Worm (Caenorhabditis elegans) whole organism, late embryonic: ENCODE measurements around the gene spp-14.

Source experiments
- C08G9.2 ChIP-seq: sonication (generic microtip); optimal IDR thresholded peaks from 2 replicates; lab custom pipeline; 2016; ENCODE audit warnings: mild to moderate bottlenecking, missing genetic modification characterization, moderate library complexity, missing compliant biosample characterization
- K02D7.2 ChIP-seq: sonication (generic microtip); optimal IDR thresholded peaks from 2 replicates; lab custom pipeline; 2017; ENCODE audit warnings: mild to moderate bottlenecking, missing genetic modification characterization, missing compliant biosample characterization
- K09A11.1 ChIP-seq: sonication (generic microtip); optimal IDR thresholded peaks from 2 replicates; lab custom pipeline; 2017; ENCODE audit warnings: antibody characterized with exemption, mild to moderate bottlenecking, missing genetic modification characterization, missing compliant biosample characterization; ENCODE audit not compliant: insufficient read depth
- ceh-2 ChIP-seq: sonication (generic microtip); optimal IDR thresholded peaks from 2 replicates; lab custom pipeline; 2016; ENCODE audit warnings: missing genotype, missing genetic modification characterization, missing compliant biosample characterization
- ceh-22 ChIP-seq: sonication (generic microtip); optimal IDR thresholded peaks from 2 replicates; lab custom pipeline; 2017; ENCODE audit warnings: missing biosample characterization, missing genetic modification characterization
- ceh-24 ChIP-seq: sonication (generic microtip); optimal IDR thresholded peaks from 2 replicates; lab custom pipeline; 2016; ENCODE audit warnings: mild to moderate bottlenecking, missing genetic modification characterization, missing compliant biosample characterization
- ceh-30 ChIP-seq: fragments of 150-350 bp; optimal IDR thresholded peaks from 2 replicates; lab custom pipeline; 2014; ENCODE audit warnings: missing biosample characterization, missing genetic modification characterization
- ceh-31 ChIP-seq: sonication (generic microtip); optimal IDR thresholded peaks from 2 replicates; lab custom pipeline; 2016; ENCODE audit warnings: missing genetic modification characterization, missing compliant biosample characterization
- ceh-48 ChIP-seq: sonication (generic microtip); optimal IDR thresholded peaks from 2 replicates; lab custom pipeline; 2016; ENCODE audit warnings: missing genetic modification characterization, inconsistent platforms, missing compliant biosample characterization
- dve-1 ChIP-seq: sonication (generic microtip); optimal IDR thresholded peaks from 2 replicates; lab custom pipeline; 2017; ENCODE audit warnings: antibody characterized with exemption, mild to moderate bottlenecking, missing genetic modification characterization, missing compliant biosample characterization
- ets-4 ChIP-seq: sonication (generic microtip); optimal IDR thresholded peaks from 2 replicates; lab custom pipeline; 2016; ENCODE audit warnings: missing genetic modification characterization, missing compliant biosample characterization
- eyg-1 ChIP-seq: sonication (generic microtip); optimal IDR thresholded peaks from 2 replicates; lab custom pipeline; 2016; ENCODE audit warnings: missing genotype, missing genetic modification characterization, missing compliant biosample characterization
- gmeb-2 ChIP-seq: sonication (generic microtip); optimal IDR thresholded peaks from 2 replicates; lab custom pipeline; 2016; ENCODE audit warnings: missing genetic modification characterization, inconsistent platforms, missing compliant biosample characterization
- hlh-6 ChIP-seq: sonication (generic microtip); optimal IDR thresholded peaks from 2 replicates; lab custom pipeline; 2016; ENCODE audit warnings: missing genotype, missing genetic modification characterization, missing compliant biosample characterization
- lim-6 ChIP-seq: sonication (generic microtip); optimal IDR thresholded peaks from 2 replicates; lab custom pipeline; 2016; ENCODE audit warnings: missing genetic modification characterization, missing compliant biosample characterization
- mec-3 ChIP-seq: sonication (generic microtip); optimal IDR thresholded peaks from 2 replicates; lab custom pipeline; 2016; ENCODE audit warnings: borderline replicate concordance, missing genetic modification characterization, missing compliant biosample characterization
- nhr-232 ChIP-seq: sonication (generic microtip); optimal IDR thresholded peaks from 2 replicates; lab custom pipeline; 2016; ENCODE audit warnings: missing genetic modification characterization, missing compliant biosample characterization
- ref-2 ChIP-seq: sonication (generic microtip); optimal IDR thresholded peaks from 2 replicates; lab custom pipeline; 2016; ENCODE audit warnings: missing genetic modification characterization, missing compliant biosample characterization
- syd-9 ChIP-seq: sonication (generic microtip); optimal IDR thresholded peaks from 2 replicates; lab custom pipeline; 2016; ENCODE audit warnings: mild to moderate bottlenecking, missing genetic modification characterization, moderate library complexity, missing compliant biosample characterization

spp-14 gene

DNA sequence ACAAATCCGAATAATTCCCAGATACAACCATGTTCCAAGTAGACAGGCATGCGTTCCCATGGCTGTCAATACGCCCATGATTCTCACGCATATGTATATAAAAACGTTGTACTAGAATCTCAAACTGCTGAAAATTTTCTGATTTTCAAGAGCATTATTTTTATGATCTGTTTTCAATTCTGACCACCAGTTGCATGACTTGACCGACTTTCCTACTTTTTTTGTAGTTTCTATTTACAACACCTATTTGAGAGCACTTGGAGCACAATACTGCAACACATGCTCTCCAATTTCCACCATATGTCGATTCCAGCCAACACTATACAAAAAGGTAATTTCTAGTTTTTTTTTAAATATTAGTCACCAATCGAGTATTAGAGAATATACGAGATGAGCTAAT is 18.2 kb downstream of the spp-14 start, which contains the start of gene ref-2:
ref-2 (plus strand) TSS at position 301 of the 400 bp plus-strand sequence.
- TF ChIP-seq K09A11.1 (tag; lab: Kevin White, UChicago) = no peak
- TF ChIP-seq ceh-31 (tag; lab: Kevin White, UChicago) = no peak
- TF ChIP-seq hlh-6 (tag; lab: Kevin White, UChicago) = no peak
- TF ChIP-seq ceh-48 (tag; lab: Kevin White, UChicago) = no peak
- TF ChIP-seq K02D7.2 (tag; lab: Kevin White, UChicago) = no peak
- TF ChIP-seq dve-1 = no peak
- no peak for TF ChIP-seq gmeb-2 (tag; lab: Kevin White, UChicago)
- no peak for TF ChIP-seq C08G9.2 (tag; lab: Kevin White, UChicago)
- TF ChIP-seq mec-3 (tag; lab: Kevin White, UChicago) = no peak

DNA sequence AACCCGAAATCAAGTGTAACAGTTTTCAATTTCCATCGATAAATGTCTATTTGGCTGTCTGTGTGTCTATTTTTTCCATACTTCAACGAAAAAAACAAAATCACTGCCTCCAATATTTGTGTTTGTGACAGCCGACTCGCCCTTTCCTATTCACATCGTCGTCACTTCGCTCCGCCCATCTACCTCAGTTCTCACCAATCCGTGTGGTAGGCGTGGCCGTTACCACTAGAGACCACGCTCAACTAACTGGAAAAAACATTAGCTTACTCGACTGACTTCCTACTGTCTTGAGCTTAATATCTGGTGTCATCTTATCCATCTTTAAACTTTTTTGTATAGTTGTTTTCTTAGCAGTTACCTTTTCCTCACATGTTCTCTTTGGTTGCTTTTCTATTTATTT is 19.6 kb downstream of the spp-14 start:
- TF ChIP-seq eyg-1 (tag; lab: Kevin White, UChicago) (no peak), ref-2 (tag; lab: Kevin White, UChicago) (peak; percentile 79)
- TF ChIP-seq, all 69 proteins: peak for 1

DNA sequence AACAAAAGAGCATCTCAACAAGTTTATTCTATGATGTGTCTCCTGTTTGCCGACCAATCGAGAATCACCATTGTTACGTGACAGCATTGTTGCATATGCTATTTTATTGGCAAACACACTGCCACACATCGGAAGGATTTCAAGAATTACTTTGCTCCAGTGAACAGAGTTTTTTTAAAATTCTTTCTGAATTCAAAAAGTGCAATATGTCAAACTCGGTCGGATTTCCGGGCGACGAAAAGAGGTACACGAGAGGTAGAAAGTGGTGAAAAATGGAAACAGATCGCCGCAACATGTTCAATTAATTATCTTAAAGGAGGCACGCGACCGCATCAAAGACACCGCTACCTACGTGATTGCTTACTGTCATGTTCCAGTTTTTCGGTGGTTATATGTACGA is 24.3 kb downstream of the spp-14 start:
- no peak for TF ChIP-seq ceh-30 (tag; lab: Kevin White, UChicago)
- TF ChIP-seq ref-2 (tag; lab: Kevin White, UChicago) = peak; percentile 96

DNA sequence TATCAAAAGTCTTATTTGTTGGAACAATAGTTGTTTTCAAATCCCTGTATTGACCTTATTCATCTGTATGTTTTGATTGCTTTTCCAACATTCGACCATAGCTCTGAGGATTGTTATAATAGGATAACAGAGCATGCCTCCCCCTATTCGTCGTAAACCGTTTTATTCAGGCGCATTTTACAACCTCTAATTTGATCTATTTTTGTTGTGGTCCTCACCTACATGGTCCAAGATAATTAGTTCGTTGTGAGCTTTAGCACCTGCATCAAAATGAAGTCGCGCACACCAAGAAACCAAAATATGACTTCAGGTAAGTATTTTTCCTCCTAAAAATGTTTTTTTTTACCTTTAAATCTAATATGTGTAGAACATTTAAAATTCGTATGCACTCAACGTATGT is 27.0 kb downstream of the spp-14 start, which contains the start of gene deg-1:
deg-1 (plus strand) TSS at position 301 of the 400 bp plus-strand sequence.
- TF ChIP-seq ceh-22 (tag; lab: Kevin White, UChicago) = no peak
- no peak for TF ChIP-seq ets-4 (tag; lab: Kevin White, UChicago)
- TF ChIP-seq nhr-232 (tag; lab: Kevin White, UChicago) = no peak
- TF ChIP-seq ceh-31 (tag; lab: Kevin White, UChicago) = no peak
- no peak for TF ChIP-seq ceh-24 (tag; lab: Kevin White, UChicago)
- TF ChIP-seq ceh-2 = no peak
- no peak for TF ChIP-seq syd-9 (tag; lab: Kevin White, UChicago)

DNA sequence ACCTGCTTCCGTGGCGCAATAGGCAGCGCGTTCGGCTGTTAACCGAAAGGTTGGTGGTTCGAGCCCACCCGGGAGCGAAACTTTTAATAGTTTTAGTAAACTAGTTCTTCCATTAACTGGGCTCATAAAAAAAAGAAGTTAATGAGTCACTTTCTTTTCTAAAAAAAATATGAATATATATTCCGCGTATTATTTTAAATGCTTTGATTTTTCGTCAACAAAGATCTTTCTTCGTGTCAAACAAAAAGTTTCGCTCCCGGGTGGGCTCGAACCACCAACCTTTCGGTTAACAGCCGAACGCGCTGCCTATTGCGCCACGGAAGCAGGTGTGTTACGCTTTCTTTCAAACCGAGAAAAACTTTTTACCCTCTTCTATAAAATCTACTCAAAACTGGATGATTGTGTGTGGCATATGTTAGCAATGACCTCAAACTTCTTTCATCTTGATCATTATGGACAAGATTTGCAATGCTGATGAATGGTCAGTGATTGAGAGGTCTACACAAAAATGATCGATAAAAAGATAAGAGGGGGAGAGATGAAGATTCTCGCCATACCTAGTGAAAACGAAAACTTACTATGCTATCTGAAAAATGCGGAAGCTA is 48.0 kb downstream of the spp-14 start:
- TF ChIP-seq lim-6 (tag; lab: Kevin White, UChicago) = no peak
